Worm (Caenorhabditis elegans) whole organism, L2 larva: ENCODE results near the gene cal-3.
A peak's percentile ranks its signal among the peaks of the same experiment; 100 is the strongest.

ENCODE experiments used
- C34F6.9 ChIP-seq: fragments of 150-350 bp; optimal IDR thresholded peaks from 2 replicates; lab custom pipeline; 2014; ENCODE audit warnings: missing biosample characterization, missing genetic modification characterization
- F13H6.1 ChIP-seq: sonication (generic microtip); optimal IDR thresholded peaks from 2 replicates; lab custom pipeline; 2016; ENCODE audit warnings: missing genetic modification characterization, missing compliant biosample characterization
- R02D3.7 ChIP-seq: fragments of 150-350 bp; optimal IDR thresholded peaks from 2 replicates; lab custom pipeline; 2014; ENCODE audit warnings: missing biosample characterization, missing genetic modification characterization
- Y55F3AM.14 ChIP-seq: fragments of 200-800 bp; sonication (Bioruptor generic); optimal IDR thresholded peaks from 2 replicates; lab custom pipeline; 2018; ENCODE audit warnings: mild to moderate bottlenecking, missing genetic modification characterization, missing compliant biosample characterization
- ZK546.5 ChIP-seq: sonication (generic microtip); optimal IDR thresholded peaks from 2 replicates; lab custom pipeline; 2017; ENCODE audit warnings: missing biosample characterization, missing genetic modification characterization
- alr-1 ChIP-seq: fragments of 150-350 bp; optimal IDR thresholded peaks from 2 replicates; lab custom pipeline; 2014; ENCODE audit warnings: missing biosample characterization, missing genetic modification characterization
- ama-1 ChIP-seq: fragments of 150-350 bp; optimal IDR thresholded peaks from 2 replicates; lab custom pipeline; 2018; ENCODE audit warnings: inconsistent platforms
- ceh-16 ChIP-seq: fragments of 150-350 bp; optimal IDR thresholded peaks from 2 replicates; lab custom pipeline; 2014; ENCODE audit warnings: missing biosample characterization, missing genetic modification characterization
- crh-2 ChIP-seq: sonication (generic microtip); optimal IDR thresholded peaks from 2 replicates; lab custom pipeline; 2017; ENCODE audit warnings: missing biosample characterization, missing genetic modification characterization
- dmd-4 ChIP-seq: sonication (generic microtip); optimal IDR thresholded peaks from 2 replicates; lab custom pipeline; 2017; ENCODE audit warnings: missing biosample characterization, missing genetic modification characterization
- egl-27 ChIP-seq: sonication (generic microtip); optimal IDR thresholded peaks from 3 replicates; lab custom pipeline; 2017; ENCODE audit warnings: missing biosample characterization, missing genetic modification reagents, missing genetic modification characterization
- elt-1 ChIP-seq: fragments of 150-350 bp; optimal IDR thresholded peaks from 2 replicates; lab custom pipeline; 2014; ENCODE audit warnings: missing biosample characterization, missing genetic modification characterization
- elt-3 ChIP-seq: sonication (generic microtip); optimal IDR thresholded peaks from 2 replicates; lab custom pipeline; 2017; ENCODE audit warnings: missing biosample characterization, missing genetic modification characterization
- fos-1 ChIP-seq: fragments of 150-350 bp; optimal IDR thresholded peaks from 2 replicates; lab custom pipeline; 2014; ENCODE audit warnings: missing biosample characterization, missing genetic modification characterization
- gmeb-1 ChIP-seq: fragments of 150-350 bp; optimal IDR thresholded peaks from 2 replicates; lab custom pipeline; 2014; ENCODE audit warnings: missing biosample characterization, missing genetic modification characterization
- lin-11 ChIP-seq: fragments of 150-350 bp; sonication (generic microtip); optimal IDR thresholded peaks from 2 replicates; lab custom pipeline; 2014; ENCODE audit warnings: missing biosample characterization, missing genetic modification characterization, inconsistent platforms, mixed read lengths
- lin-13 ChIP-seq: fragments of 150-350 bp; optimal IDR thresholded peaks from 2 replicates; lab custom pipeline; 2014; ENCODE audit warnings: missing biosample characterization, missing genetic modification reagents, missing genetic modification characterization
- mab-5 ChIP-seq: fragments of 150-350 bp; optimal IDR thresholded peaks from 2 replicates; lab custom pipeline; 2014; ENCODE audit warnings: missing biosample characterization, missing genetic modification characterization
- mdl-1 ChIP-seq, 2 experiments: fragments of 150-350 bp in 1 of 2; sonication (generic microtip) in 1 of 2; optimal IDR thresholded peaks; 2 replicates each; lab custom pipeline; 2017; ENCODE audit warnings: missing biosample characterization in 2 of 2, missing genetic modification characterization in 2 of 2
- nhr-129 ChIP-seq: fragments of 150-350 bp; optimal IDR thresholded peaks from 2 replicates; lab custom pipeline; 2014; ENCODE audit warnings: missing biosample characterization, missing genetic modification characterization
- nhr-21 ChIP-seq: fragments of 150-350 bp; optimal IDR thresholded peaks from 2 replicates; lab custom pipeline; 2014; ENCODE audit warnings: missing biosample characterization, missing genetic modification characterization
- nhr-23 ChIP-seq: fragments of 150-350 bp; optimal IDR thresholded peaks from 2 replicates; lab custom pipeline; 2014; ENCODE audit warnings: missing biosample characterization, missing genetic modification reagents, missing genetic modification characterization
- nhr-237 ChIP-seq: fragments of 150-350 bp; optimal IDR thresholded peaks from 2 replicates; lab custom pipeline; 2014; ENCODE audit warnings: missing biosample characterization, missing genetic modification characterization
- nhr-25 ChIP-seq: fragments of 150-350 bp; sonication (generic microtip); optimal IDR thresholded peaks from 3 replicates; lab custom pipeline; 2014; ENCODE audit warnings: missing biosample characterization, missing genetic modification characterization
- peb-1 ChIP-seq: fragments of 150-350 bp; optimal IDR thresholded peaks from 2 replicates; lab custom pipeline; 2014; ENCODE audit warnings: missing biosample characterization, missing genetic modification characterization
- sem-4 ChIP-seq: fragments of 150-350 bp; optimal IDR thresholded peaks from 2 replicates; lab custom pipeline; 2014; ENCODE audit warnings: missing biosample characterization, missing genetic modification reagents, missing genetic modification characterization
- skn-1 ChIP-seq: sonication (generic microtip); optimal IDR thresholded peaks from 2 replicates; lab custom pipeline; 2017; ENCODE audit warnings: missing biosample characterization, missing genetic modification characterization
- sma-3 ChIP-seq: sonication (generic microtip); optimal IDR thresholded peaks from 2 replicates; lab custom pipeline; 2016; ENCODE audit warnings: missing genetic modification reagents, missing genetic modification characterization, missing compliant biosample characterization
- sma-9 ChIP-seq, 2 experiments: fragments of 150-350 bp in 1 of 2; sonication (generic microtip) in 1 of 2; optimal IDR thresholded peaks; 2 replicates each; lab custom pipeline; 2014 to 2016; ENCODE audit warnings: missing genetic modification characterization in 2 of 2, mild to moderate bottlenecking in 1 of 2, missing biosample characterization in 1 of 2, missing compliant biosample characterization in 1 of 2, missing genetic modification reagents in 1 of 2, moderate library complexity in 1 of 2
- snpc-4 ChIP-seq: fragments of 150-350 bp; optimal IDR thresholded peaks from 2 replicates; lab custom pipeline; 2014; ENCODE audit warnings: missing biosample characterization, missing genetic modification characterization
- unc-55 ChIP-seq: fragments of 150-350 bp; sonication (generic microtip); optimal IDR thresholded peaks from 3 replicates; lab custom pipeline; 2014; ENCODE audit warnings: missing biosample characterization, missing genetic modification reagents, missing genetic modification characterization
- zag-1 ChIP-seq: fragments of 150-350 bp; optimal IDR thresholded peaks from 2 replicates; lab custom pipeline; 2014; ENCODE audit warnings: missing biosample characterization, missing genetic modification characterization
- ztf-1 ChIP-seq: fragments of 200-800 bp; sonication (Bioruptor generic); conservative IDR thresholded peaks from 2 replicates; pipeline ENCODE4 v1.3.6; 2022; ENCODE audit warnings: missing genetic modification characterization, missing compliant biosample characterization
- ztf-11 ChIP-seq: sonication (generic microtip); optimal IDR thresholded peaks from 2 replicates; lab custom pipeline; 2017; ENCODE audit warnings: missing biosample characterization, missing genetic modification characterization

Gene cal-3

ce11 chrIV:3835065-3835464, at the start of gene cal-3:
TSS of gene cal-3 (minus strand) at chrIV:3835165.
- TF ChIP-seq C34F6.9 (tag; lab: Kevin White, UChicago) (no peak), F13H6.1 (no peak), ztf-11 (tag; lab: Kevin White, UChicago) (no peak), elt-3 (no peak), snpc-4 (no peak), sma-9 (GFP tag; optimal IDR thresholded peaks at IDR 0.05; lab: Kevin White, UChicago) (no peak), sma-9 (tag; optimal IDR thresholded peaks at IDR 0.05; lab: Kevin White, UChicago) (no peak), ZK546.5 (tag; lab: Kevin White, UChicago) (no peak), nhr-129 (tag; lab: Kevin White, UChicago) (no peak), ztf-1 (GFP tag; lab: Robert Waterston, UW) (no peak), gmeb-1 (tag; lab: Kevin White, UChicago) (no peak), ceh-16 (tag; lab: Kevin White, UChicago) (no peak)

DNA sequence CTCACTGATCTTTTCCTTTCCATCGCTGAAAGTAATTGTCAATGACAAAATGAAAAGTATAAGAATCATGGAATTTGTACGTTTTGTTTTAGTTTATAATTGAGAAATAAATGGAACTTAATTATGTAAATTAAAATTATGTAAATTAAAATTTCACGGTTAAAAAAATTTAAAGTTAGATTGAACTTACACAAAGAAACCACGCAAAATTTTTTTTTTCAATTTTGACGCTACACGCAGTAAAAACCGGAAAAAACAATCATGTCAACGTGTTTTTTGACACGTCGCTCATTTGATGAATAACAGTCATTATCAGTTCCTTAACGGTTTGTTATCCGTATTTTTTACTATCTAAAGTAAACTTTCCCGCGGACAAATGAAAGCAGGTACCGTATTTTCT, 46.2 kb upstream of the cal-3 start, which contains the start of the genes F37C4.8 and oac-23:
F37C4.8 (minus strand) TSS at position 101 of the 400 bp plus-strand sequence.
oac-23 (plus strand) TSS at position 323 of the 400 bp plus-strand sequence.
- no peak for TF ChIP-seq fos-1 (tag; lab: Kevin White, UChicago)
- no peak for TF ChIP-seq lin-13 (GFP tag; lab: Kevin White, UChicago)
- no peak for TF ChIP-seq mdl-1 (tag; optimal IDR thresholded peaks at IDR 0.05; lab: Kevin White, UChicago)
- TF ChIP-seq C34F6.9 (tag; lab: Kevin White, UChicago) = no peak
- no peak for TF ChIP-seq nhr-21
- TF ChIP-seq dmd-4 (tag; lab: Kevin White, UChicago) = no peak
- TF ChIP-seq ZK546.5 (tag; lab: Kevin White, UChicago) = no peak
- TF ChIP-seq lin-11 = no peak
- TF ChIP-seq nhr-23 (tag; lab: Kevin White, UChicago) = no peak
- TF ChIP-seq R02D3.7 (tag; lab: Kevin White, UChicago) = no peak
- no peak for TF ChIP-seq Y55F3AM.14 (GFP tag; lab: Kevin White, UChicago)
- TF ChIP-seq nhr-237 (tag; lab: Kevin White, UChicago) = no peak

ce11 chrIV:3878283-3878938, 43.4 kb upstream of the cal-3 start, which contains the start of gene F37C4.6:
TSS of gene F37C4.6 (minus strand) at chrIV:3878333.
- TF ChIP-seq fos-1 (tag; lab: Kevin White, UChicago) (peak; percentile 27), Y55F3AM.14 (GFP tag; lab: Kevin White, UChicago) (no peak)

DNA sequence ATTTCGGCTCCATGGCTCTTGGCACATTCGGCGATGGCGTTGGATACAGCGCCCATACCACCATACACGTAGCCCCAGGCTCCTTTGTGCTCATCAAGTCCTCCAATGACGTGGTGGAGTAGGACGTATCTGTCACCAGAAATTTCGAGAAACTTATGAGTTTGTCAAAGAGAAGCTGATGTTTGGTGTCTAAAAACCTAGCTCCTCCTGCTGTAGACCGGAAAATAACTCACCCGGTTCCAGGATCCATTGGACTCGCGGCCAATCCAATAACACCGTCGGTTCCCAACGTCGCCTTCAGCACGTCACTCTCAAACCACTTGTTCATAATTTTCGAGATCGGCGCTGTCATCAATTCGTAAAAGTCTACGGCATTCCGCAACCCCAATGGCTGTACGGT, 42.0 kb upstream of the cal-3 start:
- TF ChIP-seq mdl-1 (tag; optimal IDR thresholded peaks at IDR 0.05; lab: Kevin White, UChicago) = no peak
- no peak for TF ChIP-seq crh-2
- TF ChIP-seq lin-13 (GFP tag; lab: Kevin White, UChicago) = no peak
- TF ChIP-seq, all 48 proteins: peak for 0

- peak; percentile 47 for TF ChIP-seq nhr-129 (tag; lab: Kevin White, UChicago)
- no peak for TF ChIP-seq peb-1 (tag; lab: Kevin White, UChicago)
- peak; percentile 85 for TF ChIP-seq mab-5 (tag; lab: Kevin White, UChicago)
- TF ChIP-seq ama-1 (lab: Kevin White, UChicago) = no peak
- TF ChIP-seq elt-1 (tag; lab: Kevin White, UChicago) = no peak
- TF ChIP-seq Y55F3AM.14 (GFP tag; lab: Kevin White, UChicago) = peak; percentile 41
- no peak for TF ChIP-seq zag-1 (tag; lab: Kevin White, UChicago)
- TF ChIP-seq skn-1 (tag; lab: Kevin White, UChicago) = no peak
- peak; percentile 42 for TF ChIP-seq sma-3 (GFP tag; lab: Kevin White, UChicago)
- TF ChIP-seq unc-55 (GFP tag; lab: Kevin White, UChicago) = peak; percentile 75
- no peak for TF ChIP-seq ceh-16 (tag; lab: Kevin White, UChicago)
- TF ChIP-seq sem-4 (tag; lab: Kevin White, UChicago) = peak; percentile 45
- peak; percentile 82 for TF ChIP-seq fos-1 (tag; lab: Kevin White, UChicago)
- peak; percentile 31 for TF ChIP-seq crh-2
- no peak for TF ChIP-seq nhr-25 (tag; lab: Kevin White, UChicago)
- TF ChIP-seq alr-1 = no peak
- peak; percentile 59 for TF ChIP-seq C34F6.9 (tag; lab: Kevin White, UChicago)
- peak; percentile 21 for TF ChIP-seq egl-27 (tag; lab: Kevin White, UChicago)
- TF ChIP-seq F13H6.1 = peak; percentile 33
- TF ChIP-seq sma-9 (GFP tag; optimal IDR thresholded peaks at IDR 0.05; lab: Kevin White, UChicago) = peak; percentile 73
- no peak for TF ChIP-seq sma-9 (tag; optimal IDR thresholded peaks at IDR 0.05; lab: Kevin White, UChicago)
Observed at ce11 chrIV:3875260-3875659, 40.3 kb upstream of the cal-3 start.
